Worm (Caenorhabditis elegans): ENCODE data around the gene cpg-20.

cpg-20 gene

ce11 chrIV:6076128-6076527, at the start of gene cpg-20:
TSS of gene cpg-20 (minus strand) at chrIV:6076228.
- no peak for TF ChIP-seq zag-1 (tag; optimal IDR thresholded peaks at IDR 0.05)
- TF ChIP-seq aly-2 (tag; optimal IDR thresholded peaks at IDR 0.05), result no peak
- no peak for TF ChIP-seq sem-4 (tag; optimal IDR thresholded peaks at IDR 0.05)
- TF ChIP-seq gmeb-1 (tag; optimal IDR thresholded peaks at IDR 0.05), result no peak
- no peak for TF ChIP-seq mbf-1 (tag; optimal IDR thresholded peaks at IDR 0.05)
- no peak for TF ChIP-seq elt-1 (tag; optimal IDR thresholded peaks at IDR 0.05)
- TF ChIP-seq mdl-1 (tag; optimal IDR thresholded peaks at IDR 0.05), result no peak
- no peak for TF ChIP-seq alr-1 (tag; optimal IDR thresholded peaks at IDR 0.05)
- TF ChIP-seq sma-3 (GFP tag; optimal IDR thresholded peaks at IDR 0.05), result no peak
- TF ChIP-seq unc-39 (tag; optimal IDR thresholded peaks at IDR 0.05), result no peak
- TF ChIP-seq ceh-82 (tag; optimal IDR thresholded peaks at IDR 0.05), result no peak
- no peak for TF ChIP-seq nhr-77 (tag; optimal IDR thresholded peaks at IDR 0.05)
- no peak for TF ChIP-seq nhr-129 (tag; optimal IDR thresholded peaks at IDR 0.05)
- no peak for TF ChIP-seq ceh-16 (tag; optimal IDR thresholded peaks at IDR 0.05)

ce11 chrIV:6117741-6118265, 41.8 kb upstream of the cpg-20 start, which contains the start of gene zen-4:
TSS of gene zen-4 (plus strand) at chrIV:6118215.
- TF ChIP-seq lsy-2 (tag; optimal IDR thresholded peaks at IDR 0.05), result no peak
- TF ChIP-seq unc-39 (tag; optimal IDR thresholded peaks at IDR 0.05), result no peak
- no peak for TF ChIP-seq mbf-1 (tag; optimal IDR thresholded peaks at IDR 0.05)
- no peak for TF ChIP-seq ceh-82 (tag; optimal IDR thresholded peaks at IDR 0.05)
- TF ChIP-seq gmeb-1 (tag; optimal IDR thresholded peaks at IDR 0.05), result peak; percentile 36
- no peak for TF ChIP-seq nhr-25 (tag; optimal IDR thresholded peaks at IDR 0.05)
- peak; percentile 32 for TF ChIP-seq F13H6.1 (tag; optimal IDR thresholded peaks at IDR 0.05)
- no peak for TF ChIP-seq lin-39 (tag; optimal IDR thresholded peaks at IDR 0.05)
- no peak for TF ChIP-seq nhr-6 (tag; optimal IDR thresholded peaks at IDR 0.05)
- no peak for TF ChIP-seq nhr-237 (tag; optimal IDR thresholded peaks at IDR 0.05)
- no peak for TF ChIP-seq mdl-1 (tag; optimal IDR thresholded peaks at IDR 0.05)
- TF ChIP-seq skn-1 (tag; optimal IDR thresholded peaks at IDR 0.05), result no peak
- no peak for TF ChIP-seq lin-11 (tag; optimal IDR thresholded peaks at IDR 0.05)
- no peak for TF ChIP-seq unc-55 (GFP tag; optimal IDR thresholded peaks at IDR 0.05)
- TF ChIP-seq blmp-1 (tag; optimal IDR thresholded peaks at IDR 0.05; ENCODE audit: insufficient read depth), result no peak
- no peak for TF ChIP-seq ZK546.5 (tag; optimal IDR thresholded peaks at IDR 0.05)
- TF ChIP-seq egl-27 (tag; optimal IDR thresholded peaks at IDR 0.05), result no peak
- no peak for TF ChIP-seq elt-3 (tag; optimal IDR thresholded peaks at IDR 0.05)
- TF ChIP-seq lin-13 (GFP tag; optimal IDR thresholded peaks at IDR 0.05), result peak; percentile 65
- TF ChIP-seq nhr-77 (tag; optimal IDR thresholded peaks at IDR 0.05), result no peak
- peak; percentile 92 for TF ChIP-seq snpc-4 (tag; optimal IDR thresholded peaks at IDR 0.05)
- peak; percentile 2 for TF ChIP-seq C34F6.9 (tag; optimal IDR thresholded peaks at IDR 0.05)
- no peak for TF ChIP-seq alr-1 (tag; optimal IDR thresholded peaks at IDR 0.05)
- TF ChIP-seq ceh-16 (tag; optimal IDR thresholded peaks at IDR 0.05), result peak; percentile 42
- no peak for TF ChIP-seq dmd-4 (tag; optimal IDR thresholded peaks at IDR 0.05)
- TF ChIP-seq nhr-129 (tag; optimal IDR thresholded peaks at IDR 0.05), result peak; percentile 9
- no peak for TF ChIP-seq unc-62 (GFP tag; optimal IDR thresholded peaks at IDR 0.05)
- no peak for TF ChIP-seq nhr-23 (tag; optimal IDR thresholded peaks at IDR 0.05)
- TF ChIP-seq nhr-11 (tag; optimal IDR thresholded peaks at IDR 0.05), result no peak
- no peak for TF ChIP-seq R02D3.7 (tag; optimal IDR thresholded peaks at IDR 0.05)
- TF ChIP-seq ztf-1 (GFP tag; conservative IDR thresholded peaks at IDR 0.05), result no peak
- TF ChIP-seq ztf-4 (tag; optimal IDR thresholded peaks at IDR 0.05), result no peak
- no peak for TF ChIP-seq Y55F3AM.14 (GFP tag; optimal IDR thresholded peaks at IDR 0.05)
- no peak for TF ChIP-seq nhr-10 (tag; optimal IDR thresholded peaks at IDR 0.05)
- no peak for TF ChIP-seq zag-1 (tag; optimal IDR thresholded peaks at IDR 0.05)
- TF ChIP-seq aly-2 (tag; optimal IDR thresholded peaks at IDR 0.05), result no peak
- no peak for TF ChIP-seq mab-5 (tag; optimal IDR thresholded peaks at IDR 0.05)
- TF ChIP-seq nhr-12 (tag; optimal IDR thresholded peaks at IDR 0.05), result no peak
- no peak for TF ChIP-seq crh-2 (tag; optimal IDR thresholded peaks at IDR 0.05)
- no peak for TF ChIP-seq fos-1 (tag; optimal IDR thresholded peaks at IDR 0.05)
- TF ChIP-seq peb-1 (tag; optimal IDR thresholded peaks at IDR 0.05), result no peak
- TF ChIP-seq ztf-11 (tag; optimal IDR thresholded peaks at IDR 0.05), result no peak
- TF ChIP-seq sma-9 (GFP tag; optimal IDR thresholded peaks at IDR 0.05), result no peak
- no peak for TF ChIP-seq sma-9 (tag; optimal IDR thresholded peaks at IDR 0.05)
- no peak for TF ChIP-seq sem-4 (tag; optimal IDR thresholded peaks at IDR 0.05)
- no peak for TF ChIP-seq sma-3 (GFP tag; optimal IDR thresholded peaks at IDR 0.05)

Measured in whole organism, L2 larva.